Worm (Caenorhabditis elegans) whole organism, L1 larva: ENCODE data around the gene mam-3.
"Not testable (repeated sequence)": the region's sequence is repeated elsewhere in the genome, so short reads cannot be mapped to it uniquely, and the experiment has no call there.

ENCODE experiments used
- C34B4.2 ChIP-seq: sonication (generic microtip); optimal IDR thresholded peaks from 2 replicates; lab custom pipeline; 2017; ENCODE audit warnings: mild to moderate bottlenecking, missing genetic modification characterization, missing compliant biosample characterization
- Y116A8C.19 ChIP-seq: sonication (generic microtip); optimal IDR thresholded peaks from 2 replicates; lab custom pipeline; 2016; ENCODE audit warnings: missing compliant biosample characterization, missing genetic modification characterization, borderline replicate concordance
- ceh-82 ChIP-seq, 3 experiments: fragments of 150-350 bp in 1 of 3; sonication (generic microtip) in 2 of 3; optimal IDR thresholded peaks; 2 replicates each; lab custom pipeline; 2014 to 2017; ENCODE audit warnings: missing biosample characterization in 3 of 3, missing genetic modification characterization in 3 of 3
- egl-27 ChIP-seq, 2 experiments: fragments of 150-350 bp in 1 of 2; sonication (generic microtip); optimal IDR thresholded peaks; 3 replicates each; lab custom pipeline; 2017 to 2018; ENCODE audit warnings: missing biosample characterization in 2 of 2, missing genetic modification characterization in 2 of 2, missing genetic modification reagents in 2 of 2
- jun-1 ChIP-seq: fragments of 150-350 bp; optimal IDR thresholded peaks from 2 replicates; lab custom pipeline; 2014; ENCODE audit warnings: missing biosample characterization, missing genetic modification reagents, missing genetic modification characterization
- lin-13 ChIP-seq: fragments of 150-350 bp; optimal IDR thresholded peaks from 2 replicates; lab custom pipeline; 2014; ENCODE audit warnings: missing biosample characterization, missing genetic modification reagents, missing genetic modification characterization
- lin-35 ChIP-seq, 2 experiments: fragments of 150-350 bp; optimal IDR thresholded peaks; 2 replicates each; lab custom pipeline; 2014; ENCODE audit warnings: missing biosample characterization in 2 of 2, missing genetic modification characterization in 2 of 2, missing genetic modification reagents in 2 of 2
- mdl-1 ChIP-seq, 2 experiments: fragments of 150-350 bp; optimal IDR thresholded peaks; 2 replicates each; lab custom pipeline; 2014 to 2017; ENCODE audit warnings: missing biosample characterization in 2 of 2, missing genetic modification characterization in 2 of 2, inconsistent platforms in 1 of 2
- mef-2 ChIP-seq: fragments of 150-350 bp; optimal IDR thresholded peaks from 2 replicates; lab custom pipeline; 2014; ENCODE audit warnings: missing biosample characterization, missing genetic modification characterization
- nhr-11 ChIP-seq: fragments of 150-350 bp; optimal IDR thresholded peaks from 2 replicates; lab custom pipeline; 2014; ENCODE audit warnings: missing biosample characterization, missing genetic modification characterization
- nhr-237 ChIP-seq: fragments of 150-350 bp; optimal IDR thresholded peaks from 2 replicates; lab custom pipeline; 2014; ENCODE audit warnings: missing biosample characterization, missing genetic modification characterization
- nhr-84 ChIP-seq: sonication (generic microtip); optimal IDR thresholded peaks from 2 replicates; lab custom pipeline; 2017; ENCODE audit warnings: missing biosample characterization, missing genetic modification characterization
- pqm-1 ChIP-seq: sonication (generic microtip); optimal IDR thresholded peaks from 3 replicates; lab custom pipeline; 2017; ENCODE audit warnings: missing biosample characterization, missing genetic modification characterization

DNA sequence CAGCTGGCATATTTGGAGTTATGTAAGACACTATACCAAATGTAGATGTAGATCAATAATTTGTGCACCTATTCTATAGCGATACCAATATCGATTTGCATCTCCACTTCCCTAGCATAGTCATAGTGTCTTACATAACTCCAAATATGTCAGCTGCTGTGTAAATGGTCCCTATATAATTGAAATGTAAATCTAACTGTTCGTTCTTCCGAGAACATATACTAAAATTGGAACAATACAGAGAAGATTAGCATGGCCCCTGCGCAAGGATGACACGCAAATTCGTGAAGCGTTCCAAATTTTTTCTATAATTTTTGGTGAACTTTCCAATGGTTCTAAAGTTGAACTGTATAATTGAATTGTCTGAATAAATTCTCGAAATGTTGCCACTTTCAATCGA is 1.6 kb downstream of the mam-3 start:
- not testable (repeated sequence) for TF ChIP-seq Y116A8C.19 (tag; lab: Kevin White, UChicago); egl-27 (tag; optimal IDR thresholded peaks at IDR 0.05; lab: Kevin White, UChicago); lin-13 (GFP tag; lab: Kevin White, UChicago); pqm-1 (tag; lab: Kevin White, UChicago); jun-1 (tag; lab: Kevin White, UChicago); lin-35 (GFP tag; optimal IDR thresholded peaks at IDR 0.05; lab: Kevin White, UChicago); mef-2; nhr-84 (tag; lab: Kevin White, UChicago); ceh-82 (tag; optimal IDR thresholded peaks at IDR 0.05; lab: Kevin White, UChicago); mdl-1 (tag; optimal IDR thresholded peaks at IDR 0.05; lab: Kevin White, UChicago); nhr-237; C34B4.2 (tag; lab: Kevin White, UChicago); nhr-11 (tag; lab: Kevin White, UChicago)
